Worm (Caenorhabditis elegans) whole organism, early embryonic: Measurements from ENCODE around the gene EEED8.14.

Source experiments
- B0310.2 ChIP-seq: sonication (generic microtip); optimal IDR thresholded peaks from 2 replicates; lab custom pipeline; 2016; ENCODE audit warnings: mild to moderate bottlenecking, missing genetic modification characterization, missing compliant biosample characterization
- F13C5.2 ChIP-seq: sonication (generic microtip); optimal IDR thresholded peaks from 2 replicates; lab custom pipeline; 2017; ENCODE audit warnings: mild to moderate bottlenecking, missing genetic modification characterization, inconsistent platforms, missing compliant biosample characterization
- aly-1 ChIP-seq: sonication (generic microtip); optimal IDR thresholded peaks from 2 replicates; lab custom pipeline; 2016; ENCODE audit warnings: missing genetic modification characterization, missing compliant biosample characterization
- ama-1 ChIP-seq: fragments of 150-350 bp; optimal IDR thresholded peaks from 2 replicates; lab custom pipeline; 2014
- ceh-13 ChIP-seq: fragments of 200-800 bp; sonication (Bioruptor generic); optimal IDR thresholded peaks from 2 replicates; lab custom pipeline; 2018; ENCODE audit warnings: mild to moderate bottlenecking, missing genetic modification characterization, missing compliant biosample characterization
- ceh-36 ChIP-seq: sonication (generic microtip); optimal IDR thresholded peaks from 2 replicates; lab custom pipeline; 2016; ENCODE audit warnings: missing genetic modification characterization, inconsistent platforms, missing compliant biosample characterization
- ets-7 ChIP-seq: sonication (generic microtip); optimal IDR thresholded peaks from 2 replicates; lab custom pipeline; 2016; ENCODE audit warnings: missing genotype, missing genetic modification characterization, missing compliant biosample characterization
- flt-1 ChIP-seq: fragments of 200-800 bp; sonication (Bioruptor generic); IDR thresholded peaks from 2 replicates; pipeline ENCODE4 v1.3.6; 2022; ENCODE audit warnings: missing genetic modification characterization, missing compliant biosample characterization
- hmbx-1 ChIP-seq: sonication (generic microtip); optimal IDR thresholded peaks from 2 replicates; lab custom pipeline; 2016; ENCODE audit warnings: mild to moderate bottlenecking, missing genetic modification characterization, missing compliant biosample characterization
- hmg-4 ChIP-seq: fragments of 200-800 bp; sonication (Bioruptor generic); optimal IDR thresholded peaks from 2 replicates; lab custom pipeline; 2018; ENCODE audit warnings: mild to moderate bottlenecking, missing genetic modification characterization, missing compliant biosample characterization
- hnd-1 ChIP-seq: sonication (generic microtip); optimal IDR thresholded peaks from 2 replicates; lab custom pipeline; 2016; ENCODE audit warnings: missing genetic modification characterization, missing compliant biosample characterization
- pes-1 ChIP-seq: fragments of 200-800 bp; sonication (Bioruptor generic); IDR thresholded peaks from 2 replicates; pipeline ENCODE4 v1.3.6; 2022; ENCODE audit warnings: missing genetic modification reagents, missing genetic modification characterization, missing compliant biosample characterization
- scrt-1 ChIP-seq: fragments of 200-800 bp; sonication (Bioruptor generic); IDR thresholded peaks from 2 replicates; pipeline ENCODE4 v1.3.6; 2022; ENCODE audit warnings: missing genetic modification characterization, missing compliant biosample characterization
- sea-1 ChIP-seq: fragments of 200-800 bp; sonication (Bioruptor generic); conservative IDR thresholded peaks from 2 replicates; pipeline ENCODE4 v1.3.6; 2022; ENCODE audit warnings: missing genetic modification characterization, missing compliant biosample characterization
- tbx-11 ChIP-seq: fragments of 200-800 bp; sonication (Bioruptor generic); IDR thresholded peaks from 2 replicates; pipeline ENCODE4 v1.3.6; 2022; ENCODE audit warnings: missing genetic modification characterization, missing compliant biosample characterization
- tbx-37 ChIP-seq: fragments of 200-800 bp; sonication (Bioruptor generic); conservative IDR thresholded peaks from 2 replicates; pipeline ENCODE4 v1.3.6; 2022; ENCODE audit warnings: missing genetic modification reagents, missing genetic modification characterization, missing compliant biosample characterization
- tra-4 ChIP-seq: sonication (generic microtip); optimal IDR thresholded peaks from 2 replicates; lab custom pipeline; 2017; ENCODE audit warnings: missing genetic modification characterization, missing compliant biosample characterization

Gene EEED8.14

ce11 chrII:5414040-5414439, at the start of gene EEED8.14, which contains the start of gene EEED8.3:
EEED8.14 (minus strand) TSS chrII:5414052.
EEED8.3 (plus strand) TSS chrII:5414276.
- TF ChIP-seq hmg-4 (GFP tag; lab: Kevin White, UChicago) = no peak
- TF ChIP-seq flt-1 (GFP tag; lab: Robert Waterston, UW) = no peak
- no peak for TF ChIP-seq tbx-11 (GFP tag; lab: Robert Waterston, UW)
- TF ChIP-seq ets-7 (tag; lab: Kevin White, UChicago) = no peak
- TF ChIP-seq pes-1 (GFP tag; lab: Robert Waterston, UW) = no peak
- no peak for TF ChIP-seq F13C5.2 (tag; lab: Kevin White, UChicago)
- TF ChIP-seq ceh-36 = no peak
- TF ChIP-seq ama-1 (lab: Kevin White, UChicago) = no peak
- no peak for TF ChIP-seq hnd-1 (tag; lab: Kevin White, UChicago)
- no peak for TF ChIP-seq hmbx-1 (tag; lab: Kevin White, UChicago)

ce11 chrII:5460911-5461310, 47.1 kb upstream of the EEED8.14 start:
- TF ChIP-seq ama-1 (lab: Kevin White, UChicago) (no peak), ceh-13 (GFP tag; lab: Kevin White, UChicago) (no peak), F13C5.2 (tag; lab: Kevin White, UChicago) (no peak), ceh-36 (no peak), B0310.2 (tag; lab: Kevin White, UChicago) (no peak), pes-1 (GFP tag; lab: Robert Waterston, UW) (no peak), tbx-11 (GFP tag; lab: Robert Waterston, UW) (no peak), scrt-1 (GFP tag; lab: Robert Waterston, UW) (no peak), flt-1 (GFP tag; lab: Robert Waterston, UW) (no peak), ets-7 (tag; lab: Kevin White, UChicago) (no peak), tra-4 (tag; lab: Kevin White, UChicago) (no peak), hmbx-1 (tag; lab: Kevin White, UChicago) (no peak)

- TF ChIP-seq aly-1 (no peak), flt-1 (GFP tag; lab: Robert Waterston, UW) (no peak), scrt-1 (GFP tag; lab: Robert Waterston, UW) (no peak), ama-1 (lab: Kevin White, UChicago) (no peak), B0310.2 (tag; lab: Kevin White, UChicago) (no peak), sea-1 (no peak), F13C5.2 (tag; lab: Kevin White, UChicago) (no peak), pes-1 (GFP tag; lab: Robert Waterston, UW) (no peak), ceh-13 (GFP tag; lab: Kevin White, UChicago) (no peak), tra-4 (tag; lab: Kevin White, UChicago) (no peak), hnd-1 (tag; lab: Kevin White, UChicago) (no peak), tbx-11 (GFP tag; lab: Robert Waterston, UW) (no peak)
These were observed 45.7 kb upstream of the EEED8.14 start for ce11 chrII:5459534-5459933.

- no peak for TF ChIP-seq ceh-13 (GFP tag; lab: Kevin White, UChicago)
- TF ChIP-seq scrt-1 (GFP tag; lab: Robert Waterston, UW) = no peak
- no peak for TF ChIP-seq hmbx-1 (tag; lab: Kevin White, UChicago)
These were observed 45.0 kb upstream of the EEED8.14 start for ce11 chrII:5458683-5459410.

ce11 chrII:5455650-5456355, 42.0 kb upstream of the EEED8.14 start, which contains the start of gene daz-1:
daz-1 (plus strand) TSS chrII:5456305.
- no peak for TF ChIP-seq ets-7 (tag; lab: Kevin White, UChicago)
- no peak for TF ChIP-seq flt-1 (GFP tag; lab: Robert Waterston, UW)
- no peak for TF ChIP-seq aly-1
- TF ChIP-seq ama-1 (lab: Kevin White, UChicago) = no peak
- no peak for TF ChIP-seq hmg-4 (GFP tag; lab: Kevin White, UChicago)
- TF ChIP-seq tbx-11 (GFP tag; lab: Robert Waterston, UW) = no peak
- no peak for TF ChIP-seq tbx-37
- TF ChIP-seq sea-1 = no peak
- TF ChIP-seq tra-4 (tag; lab: Kevin White, UChicago) = no peak
- TF ChIP-seq hnd-1 (tag; lab: Kevin White, UChicago) = no peak
- no peak for TF ChIP-seq hmbx-1 (tag; lab: Kevin White, UChicago)
- TF ChIP-seq ceh-13 (GFP tag; lab: Kevin White, UChicago) = no peak
- TF ChIP-seq F13C5.2 (tag; lab: Kevin White, UChicago) = no peak
- TF ChIP-seq B0310.2 (tag; lab: Kevin White, UChicago) = no peak
- no peak for TF ChIP-seq scrt-1 (GFP tag; lab: Robert Waterston, UW)
- no peak for TF ChIP-seq ceh-36
- TF ChIP-seq pes-1 (GFP tag; lab: Robert Waterston, UW) = no peak

ce11 chrII:5453547-5453946, 39.7 kb upstream of the EEED8.14 start, which contains the start of gene dhs-5:
dhs-5 (plus strand) TSS chrII:5453847.
- TF ChIP-seq tbx-11 (GFP tag; lab: Robert Waterston, UW) (no peak), aly-1 (no peak), pes-1 (GFP tag; lab: Robert Waterston, UW) (no peak)

ce11 chrII:5451278-5451677, 37.4 kb upstream of the EEED8.14 start:
- no peak for TF ChIP-seq B0310.2 (tag; lab: Kevin White, UChicago)
